Fruit fly (Drosophila melanogaster): ENCODE measurements around the gene Pus1.

The Pus1 gene

DNA sequence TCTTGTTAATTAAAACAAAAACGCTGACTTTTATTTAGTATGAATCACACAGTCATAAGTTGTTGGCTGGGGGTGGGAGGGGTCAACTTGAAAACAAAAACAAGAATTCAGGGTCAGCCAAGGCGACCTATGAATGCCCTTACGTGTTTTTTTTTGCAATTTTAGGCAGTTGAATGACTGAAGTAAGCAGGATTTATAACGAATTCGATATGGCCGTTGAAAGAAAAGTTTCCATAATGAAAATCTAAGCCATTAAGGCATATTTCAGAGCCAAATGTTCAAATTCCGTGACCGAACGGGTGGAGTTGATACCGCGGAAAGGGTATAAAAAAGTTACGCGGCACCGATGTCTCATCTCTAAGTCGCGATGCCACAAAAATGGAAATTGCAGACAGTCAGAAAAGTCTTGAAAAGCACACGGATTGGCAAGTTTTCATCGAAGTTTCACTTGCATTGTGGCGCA is 41.5 kb upstream of the Pus1 start (continued):
- TF ChIP-seq Dll (GFP tag; IDR thresholded peaks at IDR 0.05; ENCODE audit: partially characterized antibody) (no peak), CG1024 (GFP tag; IDR thresholded peaks at IDR 0.05) (0 out of 2 replicates have a peak, but pooled peaks have one; percentile 21), CG3726 (GFP tag; IDR thresholded peaks at IDR 0.05) (0 out of 3 replicates have a peak, but pooled peaks have one; percentile 49), ERR (GFP tag; optimal IDR thresholded peaks at IDR 0.05) (peak; percentile 54), gsb (GFP tag; IDR thresholded peaks at IDR 0.05) (0 out of 2 replicates have a peak, but pooled peaks have one; percentile 33), CG7372 (GFP tag; IDR thresholded peaks at IDR 0.05) (peak; percentile 53; the same call in 1 of the 2 replicates), danr (GFP tag; IDR thresholded peaks at IDR 0.05) (peak; percentile 34; the same call in 1 of the 2 replicates), CG4854 (GFP tag; optimal IDR thresholded peaks at IDR 0.05) (peak; percentile 16), bcd (GFP tag; optimal IDR thresholded peaks at IDR 0.05) (no peak), CG4328 (GFP tag; optimal IDR thresholded peaks at IDR 0.05) (no peak), CG12236 (GFP tag; optimal IDR thresholded peaks at IDR 0.05) (no peak), CG8281 (tag; optimal IDR thresholded peaks at IDR 0.05) (no peak), tgo (GFP tag; IDR thresholded peaks at IDR 0.05) (peak; percentile 66), sisA (GFP tag; IDR thresholded peaks at IDR 0.05) (peak; percentile 70), HLH54F (GFP tag; optimal IDR thresholded peaks at IDR 0.05) (peak; percentile 73), so (GFP tag; IDR thresholded peaks at IDR 0.05) (peak; percentile 78; the same call in 2 of the 3 replicates), Ets97D (GFP tag; optimal IDR thresholded peaks at IDR 0.05) (peak; percentile 25), Ada2b (GFP tag; IDR thresholded peaks at IDR 0.05) (peak; percentile 53), trh (GFP tag; optimal IDR thresholded peaks at IDR 0.05) (peak; percentile 33), CG34422 (GFP tag; IDR thresholded peaks at IDR 0.05) (peak; percentile 87), CG9609 (GFP tag; optimal IDR thresholded peaks at IDR 0.05) (peak; percentile 65), CG6272 (GFP tag; IDR thresholded peaks at IDR 0.05) (peak; percentile 23; the same call in 1 of the 2 replicates), gce (GFP tag; IDR thresholded peaks at IDR 0.05) (peak; percentile 66; the same call in 1 of the 3 replicates), eve (GFP tag; optimal IDR thresholded peaks at IDR 0.05) (no peak), NFAT (GFP tag; IDR thresholded peaks at IDR 0.05) (peak; percentile 42; the same call in 1 of the 2 replicates), CG7963 (GFP tag; IDR thresholded peaks at IDR 0.05; ENCODE audit: partially characterized antibody) (no peak), CG4617 (GFP tag; optimal IDR thresholded peaks at IDR 0.05; ENCODE audit: borderline replicate concordance) (peak; percentile 70), Spps (tag; optimal IDR thresholded peaks at IDR 0.05) (peak; percentile 31), knrl (GFP tag; IDR thresholded peaks at IDR 0.05; ENCODE audit: partially characterized antibody) (no peak), p53 (GFP tag; optimal IDR thresholded peaks at IDR 0.05) (peak; percentile 27)

DNA sequence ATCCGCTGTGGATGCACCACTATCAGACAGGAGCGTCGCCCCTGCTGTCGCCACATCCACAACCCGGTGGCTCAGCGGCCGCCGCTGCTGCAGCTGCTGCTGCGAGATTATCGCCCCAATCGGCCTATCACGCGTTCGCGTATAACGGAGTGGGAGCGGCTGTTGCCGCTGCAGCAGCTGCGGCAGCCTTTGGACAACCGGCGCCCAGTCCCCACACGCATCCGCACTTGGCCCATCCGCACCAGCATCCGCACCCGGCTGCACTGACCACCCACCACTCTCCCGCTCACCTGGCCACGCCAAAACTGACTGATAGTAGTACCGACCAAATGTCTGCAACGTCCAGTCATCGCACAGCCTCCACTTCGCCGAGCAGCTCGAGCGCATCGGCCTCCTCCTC is 33.7 kb upstream of the Pus1 start:
- no peak for TF ChIP-seq CG15696 (tag; optimal IDR thresholded peaks at IDR 0.05)
- TF ChIP-seq slou (GFP tag; optimal IDR thresholded peaks at IDR 0.05): no peak
- TF ChIP-seq Med (GFP tag): peak; percentile 51
- peak; percentile 76 for TF ChIP-seq Ets65A (GFP tag)
- no peak for TF ChIP-seq zfh2 (GFP tag; optimal IDR thresholded peaks at IDR 0.05)
- TF ChIP-seq Pdp1 (GFP tag; optimal IDR thresholded peaks at IDR 0.05): no peak
- peak; percentile 8; the same call in 1 of the 2 replicates for TF ChIP-seq CG43689 (GFP tag; IDR thresholded peaks at IDR 0.05)
- TF ChIP-seq CG7987 (GFP tag; optimal IDR thresholded peaks at IDR 0.05): no peak

Data from whole organism, embryonic.